Worm (Caenorhabditis elegans) whole organism, mixed stage, embryonic: ENCODE results near the gene lab-2.

Experiments used
- lsy-2 ChIP-seq: fragments of 150-350 bp; optimal IDR thresholded peaks from 2 replicates; lab custom pipeline; 2014; ENCODE audit warnings: missing biosample characterization, missing genetic modification characterization
- mab-5 ChIP-seq: fragments of 150-350 bp; optimal IDR thresholded peaks from 2 replicates; lab custom pipeline; 2014; ENCODE audit warnings: missing biosample characterization, missing genetic modification characterization
- nhr-237 ChIP-seq: fragments of 150-350 bp; optimal IDR thresholded peaks from 2 replicates; lab custom pipeline; 2014; ENCODE audit warnings: missing biosample characterization, missing genetic modification characterization

DNA sequence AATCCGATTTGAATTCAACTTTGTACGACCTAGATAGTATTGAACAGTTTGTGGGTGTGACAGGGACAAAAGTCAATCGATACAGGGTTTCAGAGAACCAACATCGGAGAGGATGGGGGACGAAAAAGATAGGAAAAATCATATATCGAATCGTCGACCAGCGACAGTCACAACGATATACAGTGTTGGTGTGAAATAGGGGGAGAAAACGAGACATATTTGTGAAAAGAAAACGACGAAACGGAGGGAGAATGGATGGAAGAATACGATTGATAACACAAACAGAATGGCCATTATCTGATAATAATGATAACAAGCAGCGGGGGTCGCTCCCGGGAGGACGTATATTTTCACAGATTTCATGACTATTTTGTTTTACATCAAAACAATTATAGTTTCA, 46.0 kb upstream of the lab-2 start:
- TF ChIP-seq lsy-2 (tag; lab: Kevin White, UChicago) (no peak), nhr-237 (tag; lab: Kevin White, UChicago) (no peak), mab-5 (tag; lab: Kevin White, UChicago) (no peak)
